Worm (Caenorhabditis elegans) whole organism, L1 larva: ENCODE data around the gene F42G2.2.

Experiments used
- hpl-2 ChIP-seq: fragments of 150-350 bp; optimal IDR thresholded peaks from 2 replicates; lab custom pipeline; 2014; ENCODE audit warnings: missing biosample characterization, missing genetic modification reagents, missing genetic modification characterization
- lsy-2 ChIP-seq, 2 experiments: fragments of 150-350 bp; optimal IDR thresholded peaks; 2 replicates each; lab custom pipeline; 2014; ENCODE audit warnings: missing biosample characterization in 2 of 2, missing genetic modification characterization in 2 of 2

ce11 chrII:2436757-2437156 lies 14.8 kb downstream of the F42G2.2 start:
- TF ChIP-seq hpl-2 (GFP tag; lab: Kevin White, UChicago), result no peak
- TF ChIP-seq lsy-2 (tag; optimal IDR thresholded peaks at IDR 0.05; lab: Kevin White, UChicago), result no peak
